Fruit fly (Drosophila melanogaster): Measurements from ENCODE around the gene CG7963.

CG7963 gene

dm6 chr3R:8334471-8334783, 28.2 kb upstream of the CG7963 start:
- TF ChIP-seq Myc (optimal IDR thresholded peaks at IDR 0.05) (no peak), ttk (optimal IDR thresholded peaks at IDR 0.05) (no peak), psq (optimal IDR thresholded peaks at IDR 0.05) (no peak), Sin3A (optimal IDR thresholded peaks at IDR 0.05) (no peak), insv (optimal IDR thresholded peaks at IDR 0.05) (no peak), h (optimal IDR thresholded peaks at IDR 0.05) (no peak)

- TF ChIP-seq Sin3A (optimal IDR thresholded peaks at IDR 0.05) (no peak), psq (optimal IDR thresholded peaks at IDR 0.05) (no peak), Myc (optimal IDR thresholded peaks at IDR 0.05) (no peak), ttk (optimal IDR thresholded peaks at IDR 0.05) (no peak), h (optimal IDR thresholded peaks at IDR 0.05) (no peak), insv (optimal IDR thresholded peaks at IDR 0.05) (no peak)
These were observed 27.6 kb upstream of the CG7963 start for dm6 chr3R:8334982-8335381.

- TF ChIP-seq psq (optimal IDR thresholded peaks at IDR 0.05), result no peak
- no peak for TF ChIP-seq h (optimal IDR thresholded peaks at IDR 0.05)
- no peak for TF ChIP-seq Myc (optimal IDR thresholded peaks at IDR 0.05)
- no peak for TF ChIP-seq insv (optimal IDR thresholded peaks at IDR 0.05)
- TF ChIP-seq Sin3A (optimal IDR thresholded peaks at IDR 0.05), result no peak
- TF ChIP-seq ttk (optimal IDR thresholded peaks at IDR 0.05), result no peak
These were observed 26.5 kb upstream of the CG7963 start for dm6 chr3R:8336012-8336567.

- TF ChIP-seq h (optimal IDR thresholded peaks at IDR 0.05) (no peak), Myc (optimal IDR thresholded peaks at IDR 0.05) (no peak), ttk (optimal IDR thresholded peaks at IDR 0.05) (no peak), psq (optimal IDR thresholded peaks at IDR 0.05) (no peak), Sin3A (optimal IDR thresholded peaks at IDR 0.05) (no peak), insv (optimal IDR thresholded peaks at IDR 0.05) (no peak)
These were observed 21.9 kb upstream of the CG7963 start, which contains the start of the genes COX7A and Arl2 for dm6 chr3R:8340675-8341275. COX7A (minus strand) TSS chr3R:8341043. Arl2 (plus strand) TSS chr3R:8341100.

DNA sequence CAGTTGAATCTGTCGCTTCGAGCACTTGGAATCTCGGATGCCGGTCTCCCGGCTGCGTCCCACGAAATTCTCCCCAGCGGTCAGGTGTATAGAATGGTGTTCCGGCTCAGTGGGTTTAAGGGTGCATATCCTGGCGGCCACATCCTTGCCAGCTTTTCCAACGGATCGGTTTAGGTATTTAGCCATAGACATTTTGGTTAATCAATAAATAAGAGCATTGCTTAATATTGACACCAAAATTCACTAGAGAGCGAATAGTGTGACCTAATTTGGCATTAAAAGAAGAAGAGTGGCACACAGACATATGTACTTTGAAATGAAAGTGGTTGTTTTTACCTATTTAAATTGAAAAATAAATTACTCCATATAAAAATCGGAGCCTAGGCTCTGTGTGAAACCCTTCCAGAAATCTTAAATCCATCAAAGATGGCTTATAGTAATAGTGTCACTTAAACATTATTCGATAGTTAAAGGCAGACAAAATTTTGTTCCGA, 19.3 kb upstream of the CG7963 start, which contains the start of the genes PNKP and COX7AL:
Gene PNKP, minus strand, starts transcription at position 266 of the 494 bp plus-strand sequence.
Gene COX7AL, plus strand, starts transcription at position 419 of the 494 bp plus-strand sequence.
- TF ChIP-seq Sin3A (optimal IDR thresholded peaks at IDR 0.05) (no peak), h (optimal IDR thresholded peaks at IDR 0.05) (no peak), insv (optimal IDR thresholded peaks at IDR 0.05) (no peak), Myc (optimal IDR thresholded peaks at IDR 0.05) (no peak), ttk (optimal IDR thresholded peaks at IDR 0.05) (no peak), psq (optimal IDR thresholded peaks at IDR 0.05) (no peak)

DNA sequence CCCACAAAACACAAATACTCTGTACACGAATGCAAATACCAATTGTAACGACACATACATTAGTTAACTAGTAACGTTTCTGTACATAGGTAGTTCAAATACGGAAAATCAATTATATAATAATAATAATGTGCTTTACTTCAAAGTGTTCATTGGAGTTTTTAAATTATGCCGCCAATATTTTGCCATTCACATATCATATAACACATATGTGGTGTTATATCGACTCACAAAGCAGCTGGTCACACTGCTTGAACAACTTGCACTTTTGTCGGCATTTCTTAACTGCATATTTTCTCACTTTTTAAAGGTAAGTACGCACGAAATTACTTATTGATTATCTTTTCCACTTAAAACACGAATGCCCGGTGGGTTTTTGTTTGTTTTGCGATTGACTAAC, 18.5 kb upstream of the CG7963 start, which contains the start of gene DppIII:
Gene DppIII, plus strand, starts transcription at position 227 of the 400 bp plus-strand sequence.
- TF ChIP-seq psq (optimal IDR thresholded peaks at IDR 0.05) (no peak), ttk (optimal IDR thresholded peaks at IDR 0.05) (no peak), h (optimal IDR thresholded peaks at IDR 0.05) (no peak), insv (optimal IDR thresholded peaks at IDR 0.05) (no peak), Myc (optimal IDR thresholded peaks at IDR 0.05) (no peak), Sin3A (optimal IDR thresholded peaks at IDR 0.05) (no peak)

DNA sequence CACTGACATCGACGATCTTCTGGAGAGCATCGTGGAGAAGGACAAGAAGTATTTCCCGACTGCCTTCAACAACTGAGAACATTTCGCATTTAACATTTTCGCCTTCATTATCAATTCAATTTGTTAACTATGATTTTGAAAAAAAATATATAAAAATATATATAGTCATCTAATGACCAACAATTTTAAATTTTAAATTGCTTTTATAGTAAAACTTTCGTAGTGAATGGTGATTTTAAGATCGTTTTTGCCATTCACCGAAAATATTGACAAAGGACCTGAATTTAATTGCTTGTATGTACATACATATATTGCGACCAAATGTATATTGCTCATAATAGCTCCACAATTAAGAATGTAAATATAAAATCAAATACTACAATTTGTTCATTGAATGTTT, 15.3 kb upstream of the CG7963 start, which contains the start of gene CG7352:
Gene CG7352, plus strand, starts transcription at position 301 of the 400 bp plus-strand sequence.
- no peak for TF ChIP-seq psq (optimal IDR thresholded peaks at IDR 0.05)
- TF ChIP-seq h (optimal IDR thresholded peaks at IDR 0.05), result no peak
- TF ChIP-seq insv (optimal IDR thresholded peaks at IDR 0.05), result no peak
- no peak for TF ChIP-seq ttk (optimal IDR thresholded peaks at IDR 0.05)
- no peak for TF ChIP-seq Sin3A (optimal IDR thresholded peaks at IDR 0.05)
- no peak for TF ChIP-seq Myc (optimal IDR thresholded peaks at IDR 0.05)

DNA sequence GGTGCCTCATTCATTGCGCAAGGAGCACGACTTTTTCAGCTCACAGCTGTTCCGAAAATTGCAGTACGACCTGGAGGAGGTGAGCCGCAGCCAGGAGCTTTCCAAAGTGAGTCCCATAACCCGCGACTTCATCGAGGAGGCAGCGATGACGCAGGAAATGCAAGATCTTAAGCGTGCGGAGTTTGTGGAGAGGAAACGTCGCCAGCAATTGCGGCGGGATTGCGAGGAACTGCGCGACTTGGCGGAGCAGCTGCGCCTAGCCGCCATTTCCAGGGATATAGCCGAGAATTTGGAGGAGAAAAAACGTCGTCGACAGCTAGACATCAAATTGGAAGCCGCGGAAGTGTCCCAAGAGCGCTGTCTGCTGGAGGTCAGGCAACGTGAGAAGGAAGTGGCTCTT, 14.8 kb upstream of the CG7963 start:
- no peak for TF ChIP-seq Myc (optimal IDR thresholded peaks at IDR 0.05)
- TF ChIP-seq psq (optimal IDR thresholded peaks at IDR 0.05), result no peak
- TF ChIP-seq insv (optimal IDR thresholded peaks at IDR 0.05), result no peak
- no peak for TF ChIP-seq ttk (optimal IDR thresholded peaks at IDR 0.05)
- no peak for TF ChIP-seq h (optimal IDR thresholded peaks at IDR 0.05)

DNA sequence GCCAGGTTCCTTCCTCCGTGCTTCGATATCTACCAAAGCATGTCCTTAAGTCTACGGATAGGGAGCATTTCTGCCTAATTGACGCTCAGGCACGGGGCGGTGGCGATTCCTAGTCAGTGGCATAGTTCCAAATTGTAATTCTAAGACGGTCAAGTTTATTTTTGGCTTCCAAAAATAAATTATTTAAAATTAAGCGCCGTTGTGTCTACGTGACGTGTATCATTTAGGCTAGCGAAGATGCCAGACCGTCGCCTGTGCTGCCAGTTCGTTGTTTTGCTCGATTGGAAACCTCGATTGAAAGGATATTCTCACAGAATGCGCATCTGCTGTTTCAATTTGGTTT, 13.5 kb upstream of the CG7963 start:
- TF ChIP-seq Sin3A (optimal IDR thresholded peaks at IDR 0.05), result no peak
- TF ChIP-seq Myc (optimal IDR thresholded peaks at IDR 0.05), result no peak
- no peak for TF ChIP-seq ttk (optimal IDR thresholded peaks at IDR 0.05)
- TF ChIP-seq h (optimal IDR thresholded peaks at IDR 0.05), result no peak
- TF ChIP-seq insv (optimal IDR thresholded peaks at IDR 0.05), result no peak
- TF ChIP-seq psq (optimal IDR thresholded peaks at IDR 0.05), result no peak

DNA sequence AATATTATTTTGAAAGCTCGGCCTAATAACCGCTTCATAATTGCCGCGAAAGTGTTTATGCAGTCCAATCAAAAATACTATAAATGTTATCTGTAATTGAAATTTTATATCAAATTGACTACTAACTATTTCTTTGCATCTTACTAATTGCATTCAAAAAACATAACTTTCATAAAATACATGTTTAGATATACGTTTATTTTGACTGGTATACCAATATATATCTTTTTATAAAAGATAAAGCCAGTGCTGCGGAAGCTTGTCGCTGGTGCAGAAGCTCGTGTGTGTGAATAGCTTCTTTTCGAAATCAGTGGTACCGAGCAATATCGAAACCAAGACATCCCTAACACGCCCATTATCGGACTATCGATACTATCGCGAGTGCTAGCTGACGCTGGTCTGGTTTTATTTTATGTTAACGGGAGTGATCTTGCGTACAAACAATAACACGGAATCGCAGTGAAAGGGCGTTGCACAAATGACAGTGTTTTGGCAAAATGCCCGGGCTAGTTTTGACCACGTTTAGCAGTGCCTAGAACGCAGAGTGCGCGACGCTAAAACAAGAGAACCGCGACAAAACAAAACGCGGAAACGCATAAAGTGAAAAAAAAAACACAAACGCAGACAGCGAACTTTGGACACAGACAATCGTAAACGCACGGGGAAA, 13.0 kb upstream of the CG7963 start, which contains the start of gene Atg13:
Gene Atg13, plus strand, starts transcription at position 367 of the 667 bp plus-strand sequence.
- no peak for TF ChIP-seq h (optimal IDR thresholded peaks at IDR 0.05)
- no peak for TF ChIP-seq psq (optimal IDR thresholded peaks at IDR 0.05)
- TF ChIP-seq ttk (optimal IDR thresholded peaks at IDR 0.05), result no peak
- no peak for TF ChIP-seq insv (optimal IDR thresholded peaks at IDR 0.05)
- TF ChIP-seq Myc (optimal IDR thresholded peaks at IDR 0.05), result no peak
- no peak for TF ChIP-seq Sin3A (optimal IDR thresholded peaks at IDR 0.05)

DNA sequence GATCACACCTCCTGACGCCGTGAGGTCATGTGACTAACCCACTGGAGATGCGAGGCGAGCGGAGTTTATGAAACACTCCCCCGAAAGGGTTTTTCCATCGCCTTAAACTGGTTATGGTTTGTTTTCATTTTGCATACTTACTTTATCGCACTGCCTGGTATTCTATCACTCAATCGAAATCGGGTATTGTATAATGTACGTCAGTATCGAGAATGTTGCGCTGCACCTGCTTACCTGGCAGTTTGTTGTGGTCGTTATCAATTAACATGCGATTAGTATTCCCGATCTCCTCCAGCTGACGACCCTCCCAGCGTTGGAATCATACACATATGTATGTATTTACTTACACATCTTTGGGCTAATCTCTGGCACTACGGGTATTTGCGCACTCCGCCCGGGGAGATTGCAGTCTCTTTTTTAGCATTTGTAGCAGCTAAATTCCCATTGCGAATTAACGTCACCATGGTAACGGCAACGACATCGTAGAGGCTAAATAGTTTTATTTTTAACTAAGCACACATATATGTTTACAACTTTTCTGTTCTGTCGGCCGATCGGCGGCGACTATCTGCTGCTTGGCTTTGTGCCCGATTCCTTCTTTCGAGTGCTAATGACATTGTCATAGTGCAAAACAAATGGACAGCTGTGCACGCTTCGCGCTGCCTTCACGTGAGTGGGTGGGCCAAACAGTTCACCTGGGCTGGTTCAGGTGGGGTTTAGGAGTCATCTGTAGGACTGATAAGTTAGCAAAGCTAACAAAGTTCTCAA, 9.5 kb upstream of the CG7963 start:
- TF ChIP-seq insv (optimal IDR thresholded peaks at IDR 0.05) (no peak), Sin3A (optimal IDR thresholded peaks at IDR 0.05) (no peak), ttk (optimal IDR thresholded peaks at IDR 0.05) (no peak), Myc (optimal IDR thresholded peaks at IDR 0.05) (no peak), psq (optimal IDR thresholded peaks at IDR 0.05) (no peak), h (optimal IDR thresholded peaks at IDR 0.05) (no peak)

Data from Kc167 (cell line).